Worm (Caenorhabditis elegans) whole organism, early embryonic: ENCODE data around the gene msp-65.
"Not testable (repeated sequence)": the region's sequence is repeated elsewhere in the genome, so short reads cannot be mapped to it uniquely, and the experiment has no call there.

ENCODE experiments used
- B0310.2 ChIP-seq: sonication (generic microtip); optimal IDR thresholded peaks from 2 replicates; lab custom pipeline; 2016; ENCODE audit warnings: mild to moderate bottlenecking, missing genetic modification characterization, missing compliant biosample characterization
- F13C5.2 ChIP-seq: sonication (generic microtip); optimal IDR thresholded peaks from 2 replicates; lab custom pipeline; 2017; ENCODE audit warnings: mild to moderate bottlenecking, missing genetic modification characterization, inconsistent platforms, missing compliant biosample characterization
- aly-1 ChIP-seq: sonication (generic microtip); optimal IDR thresholded peaks from 2 replicates; lab custom pipeline; 2016; ENCODE audit warnings: missing genetic modification characterization, missing compliant biosample characterization
- ama-1 ChIP-seq: fragments of 150-350 bp; optimal IDR thresholded peaks from 2 replicates; lab custom pipeline; 2014
- ceh-13 ChIP-seq: fragments of 200-800 bp; sonication (Bioruptor generic); optimal IDR thresholded peaks from 2 replicates; lab custom pipeline; 2018; ENCODE audit warnings: mild to moderate bottlenecking, missing genetic modification characterization, missing compliant biosample characterization
- ceh-36 ChIP-seq: sonication (generic microtip); optimal IDR thresholded peaks from 2 replicates; lab custom pipeline; 2016; ENCODE audit warnings: missing genetic modification characterization, inconsistent platforms, missing compliant biosample characterization
- ets-7 ChIP-seq: sonication (generic microtip); optimal IDR thresholded peaks from 2 replicates; lab custom pipeline; 2016; ENCODE audit warnings: missing genotype, missing genetic modification characterization, missing compliant biosample characterization
- flt-1 ChIP-seq: fragments of 200-800 bp; sonication (Bioruptor generic); IDR thresholded peaks from 2 replicates; pipeline ENCODE4 v1.3.6; 2022; ENCODE audit warnings: missing genetic modification characterization, missing compliant biosample characterization
- hmbx-1 ChIP-seq: sonication (generic microtip); optimal IDR thresholded peaks from 2 replicates; lab custom pipeline; 2016; ENCODE audit warnings: mild to moderate bottlenecking, missing genetic modification characterization, missing compliant biosample characterization
- hmg-4 ChIP-seq: fragments of 200-800 bp; sonication (Bioruptor generic); optimal IDR thresholded peaks from 2 replicates; lab custom pipeline; 2018; ENCODE audit warnings: mild to moderate bottlenecking, missing genetic modification characterization, missing compliant biosample characterization
- hnd-1 ChIP-seq: sonication (generic microtip); optimal IDR thresholded peaks from 2 replicates; lab custom pipeline; 2016; ENCODE audit warnings: missing genetic modification characterization, missing compliant biosample characterization
- pes-1 ChIP-seq: fragments of 200-800 bp; sonication (Bioruptor generic); IDR thresholded peaks from 2 replicates; pipeline ENCODE4 v1.3.6; 2022; ENCODE audit warnings: missing genetic modification reagents, missing genetic modification characterization, missing compliant biosample characterization
- scrt-1 ChIP-seq: fragments of 200-800 bp; sonication (Bioruptor generic); IDR thresholded peaks from 2 replicates; pipeline ENCODE4 v1.3.6; 2022; ENCODE audit warnings: missing genetic modification characterization, missing compliant biosample characterization
- sea-1 ChIP-seq: fragments of 200-800 bp; sonication (Bioruptor generic); conservative IDR thresholded peaks from 2 replicates; pipeline ENCODE4 v1.3.6; 2022; ENCODE audit warnings: missing genetic modification characterization, missing compliant biosample characterization
- tbx-11 ChIP-seq: fragments of 200-800 bp; sonication (Bioruptor generic); IDR thresholded peaks from 2 replicates; pipeline ENCODE4 v1.3.6; 2022; ENCODE audit warnings: missing genetic modification characterization, missing compliant biosample characterization
- tbx-37 ChIP-seq: fragments of 200-800 bp; sonication (Bioruptor generic); conservative IDR thresholded peaks from 2 replicates; pipeline ENCODE4 v1.3.6; 2022; ENCODE audit warnings: missing genetic modification reagents, missing genetic modification characterization, missing compliant biosample characterization
- tra-4 ChIP-seq: sonication (generic microtip); optimal IDR thresholded peaks from 2 replicates; lab custom pipeline; 2017; ENCODE audit warnings: missing genetic modification characterization, missing compliant biosample characterization

msp-65 gene

DNA sequence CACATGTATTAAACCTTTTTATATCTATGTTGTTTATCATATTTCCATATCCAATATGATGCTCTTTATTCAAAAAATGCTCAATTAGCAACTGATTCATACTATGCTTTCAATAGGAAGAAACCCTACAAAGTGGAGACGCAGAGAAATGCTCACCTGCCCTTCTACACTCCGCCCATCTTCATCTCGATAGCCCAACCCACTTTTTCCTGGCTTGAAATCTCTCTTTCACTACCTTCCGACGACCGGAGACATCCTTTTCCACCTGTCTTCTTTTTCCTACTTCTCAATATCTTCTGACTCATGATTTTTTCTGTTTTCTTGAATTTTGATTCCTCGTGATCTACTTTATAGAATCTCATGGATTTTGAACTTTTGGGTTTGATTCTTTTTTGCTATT, 27.4 kb upstream of the msp-65 start:
- TF ChIP-seq sea-1: no peak
- no peak for TF ChIP-seq B0310.2 (tag; lab: Kevin White, UChicago)
- TF ChIP-seq ama-1: no peak
- TF ChIP-seq hmbx-1 (tag; lab: Kevin White, UChicago): no peak
- TF ChIP-seq tbx-37 (GFP tag; lab: Robert Waterston, UW): no peak
- TF ChIP-seq pes-1: no peak
- TF ChIP-seq tra-4 (tag; lab: Kevin White, UChicago): no peak
- no peak for TF ChIP-seq ets-7 (tag; lab: Kevin White, UChicago)
- TF ChIP-seq hmg-4: no peak
- no peak for TF ChIP-seq scrt-1 (GFP tag; lab: Robert Waterston, UW)
- no peak for TF ChIP-seq tbx-11 (GFP tag; lab: Robert Waterston, UW)
- TF ChIP-seq flt-1 (GFP tag; lab: Robert Waterston, UW): no peak
- TF ChIP-seq hnd-1 (tag; lab: Kevin White, UChicago): no peak
- TF ChIP-seq ceh-13 (GFP tag; lab: Kevin White, UChicago): no peak

DNA sequence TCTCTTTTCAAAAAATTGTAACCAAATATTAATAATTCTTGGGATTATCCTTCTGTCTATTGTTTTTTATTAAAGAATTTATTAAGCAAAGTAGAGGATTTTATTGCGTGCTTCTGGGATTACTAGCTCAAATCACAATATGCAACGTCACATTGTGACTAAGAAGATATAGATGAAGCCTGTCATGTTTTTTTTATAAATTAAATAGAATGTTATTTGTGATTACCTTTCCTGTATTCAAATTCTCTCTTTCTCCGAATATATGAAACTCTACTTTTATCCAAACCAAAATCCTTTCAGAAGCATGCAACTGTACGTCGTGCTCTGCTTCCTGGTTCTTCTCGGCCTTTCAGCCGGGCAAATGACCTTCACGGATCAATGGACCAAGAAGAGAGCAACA, 25.8 kb upstream of the msp-65 start, which contains the start of gene nlp-47:
nlp-47 (plus strand) TSS at position 301 of the 400 bp plus-strand sequence.
- TF ChIP-seq hmg-4 (no peak), ceh-36 (tag; lab: Kevin White, UChicago) (no peak), hmbx-1 (tag; lab: Kevin White, UChicago) (no peak), ama-1 (no peak), ceh-13 (GFP tag; lab: Kevin White, UChicago) (no peak), flt-1 (GFP tag; lab: Robert Waterston, UW) (no peak), scrt-1 (GFP tag; lab: Robert Waterston, UW) (no peak), pes-1 (no peak), tbx-37 (GFP tag; lab: Robert Waterston, UW) (no peak), aly-1 (tag; lab: Kevin White, UChicago) (no peak), hnd-1 (tag; lab: Kevin White, UChicago) (no peak), sea-1 (no peak), tra-4 (tag; lab: Kevin White, UChicago) (no peak), ets-7 (tag; lab: Kevin White, UChicago) (no peak), tbx-11 (GFP tag; lab: Robert Waterston, UW) (no peak), B0310.2 (tag; lab: Kevin White, UChicago) (no peak), F13C5.2 (tag; lab: Kevin White, UChicago) (no peak)

DNA sequence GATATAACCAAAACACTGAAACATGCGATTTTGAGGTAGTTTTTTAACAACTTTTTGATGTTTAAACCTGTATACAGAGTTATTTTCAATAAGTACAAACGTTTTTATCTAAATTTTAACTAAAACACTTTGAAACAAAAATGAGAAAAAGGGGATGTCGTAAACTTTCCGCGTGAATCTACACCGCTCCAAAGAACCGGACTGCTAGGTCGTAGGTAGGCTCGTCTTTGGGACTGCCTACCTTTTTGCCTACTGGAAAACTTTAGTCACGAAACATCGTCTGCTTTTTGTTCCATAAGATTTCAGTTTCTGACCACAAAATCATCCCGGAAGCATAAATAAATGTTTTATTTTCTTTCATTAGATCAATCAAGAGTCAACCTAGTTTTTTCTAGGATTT, 25.1 kb upstream of the msp-65 start:
- TF ChIP-seq B0310.2 (tag; lab: Kevin White, UChicago): no peak

DNA sequence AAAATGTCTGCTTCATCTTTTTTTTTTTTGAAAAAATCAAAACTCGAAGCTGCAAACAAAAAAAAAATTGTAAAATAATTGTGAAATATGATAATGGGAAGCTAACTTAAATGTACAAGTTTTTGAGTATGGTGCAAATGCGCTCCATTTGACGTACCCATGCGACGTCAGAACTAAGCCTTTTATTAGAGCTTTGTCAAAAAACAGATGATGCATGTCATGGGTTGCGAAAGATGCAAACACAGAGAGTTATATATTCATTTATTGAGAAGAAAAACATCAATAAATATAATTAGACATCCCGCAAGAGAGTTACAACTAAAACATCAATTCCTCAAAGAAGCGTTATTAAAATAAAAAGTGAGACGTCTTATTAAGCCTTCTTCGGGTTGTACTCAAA, 21.9 kb upstream of the msp-65 start:
- TF ChIP-seq hnd-1 (tag; lab: Kevin White, UChicago) (no peak), B0310.2 (tag; lab: Kevin White, UChicago) (no peak), pes-1 (no peak), ets-7 (tag; lab: Kevin White, UChicago) (no peak), tbx-37 (GFP tag; lab: Robert Waterston, UW) (no peak), tbx-11 (GFP tag; lab: Robert Waterston, UW) (no peak), aly-1 (tag; lab: Kevin White, UChicago) (no peak), ama-1 (no peak), hmbx-1 (tag; lab: Kevin White, UChicago) (no peak), ceh-36 (tag; lab: Kevin White, UChicago) (no peak), F13C5.2 (tag; lab: Kevin White, UChicago) (no peak), sea-1 (no peak), flt-1 (GFP tag; lab: Robert Waterston, UW) (no peak), scrt-1 (GFP tag; lab: Robert Waterston, UW) (no peak), tra-4 (tag; lab: Kevin White, UChicago) (no peak), ceh-13 (GFP tag; lab: Kevin White, UChicago) (no peak), hmg-4 (no peak)

DNA sequence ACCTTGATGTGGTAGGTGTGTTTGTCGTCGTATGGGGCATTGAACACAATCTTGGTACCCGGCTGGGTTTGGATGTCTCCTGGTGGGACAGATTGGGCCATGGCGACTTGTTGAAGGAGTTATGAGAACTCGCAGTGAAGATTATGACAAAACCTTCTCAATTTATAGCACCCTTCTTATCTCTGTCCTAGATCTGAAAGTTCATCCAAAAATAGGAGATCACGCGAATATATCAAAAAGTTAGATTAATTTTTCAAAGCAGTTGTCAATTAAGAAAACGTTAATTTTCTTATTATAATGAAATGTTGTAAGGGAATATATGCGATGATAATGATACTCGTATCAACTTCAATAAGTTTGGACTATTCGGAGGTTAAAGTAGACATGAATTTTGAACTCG, 21.1 kb upstream of the msp-65 start, which contains the start of gene msp-51:
msp-51 (minus strand) TSS at position 101 of the 400 bp plus-strand sequence.
- not testable (repeated sequence) for TF ChIP-seq flt-1 (GFP tag; lab: Robert Waterston, UW); hmg-4; tbx-11 (GFP tag; lab: Robert Waterston, UW)

DNA sequence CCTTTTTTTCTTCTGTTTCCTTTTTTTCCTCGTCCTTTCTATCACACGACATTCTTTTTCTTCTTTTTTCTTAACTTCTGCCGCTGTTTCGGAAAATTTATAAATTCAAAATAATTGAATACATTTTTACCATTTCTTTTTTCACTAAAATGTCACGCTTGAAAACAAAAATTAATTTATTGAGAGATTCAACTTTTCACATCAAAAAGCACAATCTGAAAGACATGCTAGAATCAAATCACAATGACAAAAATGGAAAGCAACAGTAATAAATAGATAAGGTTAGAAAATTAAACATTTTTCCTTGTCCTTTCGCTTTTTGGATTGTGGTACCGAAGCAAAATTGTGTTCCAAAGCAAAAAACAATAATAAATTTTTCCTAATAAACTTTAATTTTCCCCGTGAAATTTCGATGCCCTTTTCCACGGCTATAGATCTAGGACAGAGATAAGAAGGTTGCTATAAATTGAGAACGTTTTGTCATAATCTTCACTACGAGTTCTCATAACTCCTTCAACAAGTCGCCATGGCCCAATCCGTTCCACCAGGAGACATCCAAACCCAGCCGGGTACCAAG, 18.8 kb upstream of the msp-65 start, which contains the start of the genes ZK354.6 and msp-113:
ZK354.6 (minus strand) TSS at position 101 of the 577 bp plus-strand sequence.
msp-113 (plus strand) TSS at position 527 of the 577 bp plus-strand sequence.
- TF ChIP-seq flt-1 (GFP tag; lab: Robert Waterston, UW) (no peak), ceh-13 (GFP tag; lab: Kevin White, UChicago) (no peak), tra-4 (tag; lab: Kevin White, UChicago) (no peak), ets-7 (tag; lab: Kevin White, UChicago) (no peak), ceh-36 (tag; lab: Kevin White, UChicago) (no peak), hmbx-1 (tag; lab: Kevin White, UChicago) (no peak), hnd-1 (tag; lab: Kevin White, UChicago) (no peak)

DNA sequence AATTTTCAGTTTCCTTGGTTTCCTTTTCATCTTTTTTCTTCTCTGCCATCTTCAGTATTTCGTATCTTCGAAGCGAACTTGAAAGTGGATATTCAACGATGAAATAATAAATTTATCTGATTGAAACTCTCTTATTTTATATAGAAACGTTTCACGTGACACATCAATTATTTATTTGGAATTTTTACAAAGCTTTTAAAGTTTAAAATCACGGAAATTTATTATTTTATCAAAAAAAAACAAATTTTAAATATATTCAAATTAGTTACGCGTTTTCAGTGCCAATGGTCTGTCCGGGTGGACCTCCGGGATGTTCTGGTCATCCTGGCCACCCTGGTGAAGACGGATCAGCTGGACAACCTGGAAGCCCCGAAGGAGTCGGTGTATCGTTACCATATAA, 13.3 kb upstream of the msp-65 start, which contains the start of gene ZK354.7:
ZK354.7 (minus strand) TSS at position 101 of the 400 bp plus-strand sequence.
- TF ChIP-seq ceh-36 (tag; lab: Kevin White, UChicago) (no peak), ama-1 (no peak), ets-7 (tag; lab: Kevin White, UChicago) (no peak), tbx-37 (GFP tag; lab: Robert Waterston, UW) (no peak), pes-1 (no peak), hnd-1 (tag; lab: Kevin White, UChicago) (no peak), tra-4 (tag; lab: Kevin White, UChicago) (no peak), B0310.2 (tag; lab: Kevin White, UChicago) (no peak), flt-1 (GFP tag; lab: Robert Waterston, UW) (no peak), hmg-4 (no peak)
